Fruit fly (Drosophila melanogaster): ENCODE measurements around the gene CG4115.

CG4115 gene

dm6 chr3R:12379249-12379648 lies 19.4 kb downstream of the CG4115 start:
- TF ChIP-seq CTCF (optimal IDR thresholded peaks at IDR 0.05) (no peak), CG8478 (optimal IDR thresholded peaks at IDR 0.05) (no peak)

- no peak for TF ChIP-seq CTCF (optimal IDR thresholded peaks at IDR 0.05)
- TF ChIP-seq CG8478 (optimal IDR thresholded peaks at IDR 0.05), result no peak
Measured at dm6 chr3R:12379708-12380107, 19.9 kb downstream of the CG4115 start, which contains the start of gene GstD8. Gene GstD8 (plus strand): TSS chr3R:12380008.

dm6 chr3R:12381130-12381700 lies 21.4 kb downstream of the CG4115 start:
- TF ChIP-seq CTCF (optimal IDR thresholded peaks at IDR 0.05), result no peak
- no peak for TF ChIP-seq CG8478 (optimal IDR thresholded peaks at IDR 0.05)

- TF ChIP-seq CTCF (optimal IDR thresholded peaks at IDR 0.05), result no peak
- no peak for TF ChIP-seq CG8478 (optimal IDR thresholded peaks at IDR 0.05)
Measured at dm6 chr3R:12382563-12382962, 22.8 kb downstream of the CG4115 start, which contains the start of gene CG10035. Gene CG10035 (minus strand): TSS chr3R:12382691.

- TF ChIP-seq CG8478 (optimal IDR thresholded peaks at IDR 0.05) (no peak), CTCF (optimal IDR thresholded peaks at IDR 0.05) (no peak)
Measured at dm6 chr3R:12383036-12383435, 23.2 kb downstream of the CG4115 start, which contains the start of gene GstD11. Gene GstD11 (plus strand): TSS chr3R:12383336.

dm6 chr3R:12383784-12384183 lies 24.0 kb downstream of the CG4115 start:
- TF ChIP-seq CTCF (optimal IDR thresholded peaks at IDR 0.05), result peak in 1 of 2 experiments; percentile 29
- no peak for TF ChIP-seq CG8478 (optimal IDR thresholded peaks at IDR 0.05)

- TF ChIP-seq CG8478 (optimal IDR thresholded peaks at IDR 0.05) (no peak), CTCF (optimal IDR thresholded peaks at IDR 0.05) (no peak)
Measured at dm6 chr3R:12384274-12384673, 24.5 kb downstream of the CG4115 start.

- no peak for TF ChIP-seq CG8478 (optimal IDR thresholded peaks at IDR 0.05)
- TF ChIP-seq CTCF (optimal IDR thresholded peaks at IDR 0.05), result no peak
Measured at dm6 chr3R:12385949-12386348, 26.1 kb downstream of the CG4115 start, which contains the start of gene Sol1. Gene Sol1 (plus strand): TSS chr3R:12386249.

dm6 chr3R:12386965-12387364 lies 27.2 kb downstream of the CG4115 start, which contains the start of gene CG33098:
Gene CG33098 (plus strand): TSS chr3R:12387188.
- TF ChIP-seq CTCF (optimal IDR thresholded peaks at IDR 0.05) (no peak), CG8478 (optimal IDR thresholded peaks at IDR 0.05) (no peak)

dm6 chr3R:12395880-12396279 lies 36.1 kb downstream of the CG4115 start, which contains the start of the genes CG10096 and CG10097:
Gene CG10096 (minus strand): TSS chr3R:12395980.
Gene CG10097 (minus strand): TSS chr3R:12395980.
- TF ChIP-seq CTCF (optimal IDR thresholded peaks at IDR 0.05) (no peak), CG8478 (optimal IDR thresholded peaks at IDR 0.05) (no peak)

dm6 chr3R:12398054-12398453 lies 38.2 kb downstream of the CG4115 start:
- TF ChIP-seq CTCF (optimal IDR thresholded peaks at IDR 0.05) (no peak), CG8478 (optimal IDR thresholded peaks at IDR 0.05) (no peak)

- TF ChIP-seq CTCF (optimal IDR thresholded peaks at IDR 0.05) (no peak), CG8478 (optimal IDR thresholded peaks at IDR 0.05) (no peak)
Measured at dm6 chr3R:12398620-12399247, 38.9 kb downstream of the CG4115 start, which contains the start of gene Cyp9f3. Gene Cyp9f3 (minus strand): TSS chr3R:12398929.

- TF ChIP-seq CTCF (optimal IDR thresholded peaks at IDR 0.05) (peak; percentile 6 to 13), CG8478 (optimal IDR thresholded peaks at IDR 0.05) (no peak)
Measured at dm6 chr3R:12401672-12402296, 42.0 kb downstream of the CG4115 start, which contains the start of gene DNAlig3. Gene DNAlig3 (minus strand): TSS chr3R:12401839.

- TF ChIP-seq CTCF (optimal IDR thresholded peaks at IDR 0.05) (no peak), CG8478 (optimal IDR thresholded peaks at IDR 0.05) (no peak)
Measured at dm6 chr3R:12402935-12403334, 43.1 kb downstream of the CG4115 start.

dm6 chr3R:12405134-12405533 lies 45.3 kb downstream of the CG4115 start:
- TF ChIP-seq CTCF (optimal IDR thresholded peaks at IDR 0.05) (no peak), CG8478 (optimal IDR thresholded peaks at IDR 0.05) (no peak)

- TF ChIP-seq CG8478 (optimal IDR thresholded peaks at IDR 0.05) (no peak), CTCF (optimal IDR thresholded peaks at IDR 0.05) (no peak)
Measured at dm6 chr3R:12405928-12406234, 46.1 kb downstream of the CG4115 start, which contains the start of gene Cyp9f2. Gene Cyp9f2 (minus strand): TSS chr3R:12406028.

All from S2 (cell line).